Worm (Caenorhabditis elegans) whole organism, young adult: ENCODE measurements around the gene F14D7.18.
"Not testable (repeated sequence)": the region's sequence is repeated elsewhere in the genome, so short reads cannot be mapped to it uniquely, and the experiment has no call there.

Experiments
- B0336.3 ChIP-seq: fragments of 200-800 bp; sonication (Bioruptor generic); IDR thresholded peaks from 2 replicates; pipeline ENCODE4 v1.3.6; 2022; ENCODE audit warnings: missing genetic modification characterization, missing compliant biosample characterization
- C17E4.6 ChIP-seq: fragments of 200-800 bp; sonication (Bioruptor generic); IDR thresholded peaks from 2 replicates; pipeline ENCODE4 v1.3.6; 2022; ENCODE audit warnings: missing genetic modification reagents, missing genetic modification characterization, missing compliant biosample characterization
- D2030.7 ChIP-seq: fragments of 200-800 bp; sonication (Bioruptor generic); IDR thresholded peaks from 2 replicates; pipeline ENCODE4 v1.3.6; 2022; ENCODE audit warnings: missing genetic modification reagents, missing genetic modification characterization, missing compliant biosample characterization
- F10E7.11 ChIP-seq: sonication (generic microtip); optimal IDR thresholded peaks from 2 replicates; lab custom pipeline; 2017; ENCODE audit warnings: mild to moderate bottlenecking, missing genetic modification characterization, moderate library complexity, missing compliant biosample characterization
- K12H6.12 ChIP-seq: fragments of 200-800 bp; sonication (Bioruptor generic); optimal IDR thresholded peaks from 2 replicates; lab custom pipeline; 2018; ENCODE audit warnings: mild to moderate bottlenecking, missing genetic modification characterization, missing compliant biosample characterization
- Y53F4B.3 ChIP-seq: fragments of 200-800 bp; sonication (Bioruptor generic); IDR thresholded peaks from 2 replicates; pipeline ENCODE4 v1.3.6; 2022; ENCODE audit warnings: missing genetic modification reagents, missing genetic modification characterization, missing compliant biosample characterization
- Y79H2A.3 ChIP-seq: fragments of 200-800 bp; sonication (Bioruptor generic); conservative IDR thresholded peaks from 2 replicates; pipeline ENCODE4 v1.3.6; 2022; ENCODE audit warnings: missing genetic modification reagents, missing genetic modification characterization, missing compliant biosample characterization
- ZK185.1 ChIP-seq: sonication (generic microtip); optimal IDR thresholded peaks from 2 replicates; lab custom pipeline; 2016; ENCODE audit warnings: mild to moderate bottlenecking, missing genetic modification characterization, missing compliant biosample characterization; ENCODE audit not compliant: poor library complexity, severe bottlenecking
- akir-1 ChIP-seq: fragments of 200-800 bp; sonication (Bioruptor generic); optimal IDR thresholded peaks from 2 replicates; lab custom pipeline; 2018; ENCODE audit warnings: mild to moderate bottlenecking, missing genetic modification characterization, moderate library complexity, missing compliant biosample characterization
- attf-3 ChIP-seq: fragments of 200-800 bp; sonication (Bioruptor generic); conservative IDR thresholded peaks from 2 replicates; pipeline ENCODE4 v1.3.6; 2022; ENCODE audit warnings: missing genetic modification reagents, missing genetic modification characterization, missing compliant biosample characterization
- ceh-91 ChIP-seq: fragments of 200-800 bp; sonication (Bioruptor generic); IDR thresholded peaks from 2 replicates; pipeline ENCODE4 v1.3.6; 2022; ENCODE audit warnings: missing genetic modification reagents, missing genetic modification characterization, missing compliant biosample characterization
- dpl-1 ChIP-seq: fragments of 150-350 bp; optimal IDR thresholded peaks from 2 replicates; lab custom pipeline; 2014; ENCODE audit warnings: missing biosample characterization, missing genetic modification reagents, missing genetic modification characterization
- efl-1 ChIP-seq: fragments of 150-350 bp; optimal IDR thresholded peaks from 2 replicates; lab custom pipeline; 2014; ENCODE audit warnings: missing biosample characterization, missing genetic modification reagents, missing genetic modification characterization
- fkh-3 ChIP-seq: sonication (generic microtip); optimal IDR thresholded peaks from 2 replicates; lab custom pipeline; 2016; ENCODE audit warnings: mild to moderate bottlenecking, missing genetic modification characterization, missing compliant biosample characterization
- hlh-26 ChIP-seq: fragments of 200-800 bp; sonication (Bioruptor generic); conservative IDR thresholded peaks from 2 replicates; pipeline ENCODE4 v1.3.6; 2022; ENCODE audit warnings: missing genetic modification reagents, missing genetic modification characterization, missing compliant biosample characterization
- let-607 ChIP-seq, 2 experiments: fragments of 200-800 bp in 1 of 2; sonication (Bioruptor generic) in 1 of 2; sonication (generic microtip) in 1 of 2; optimal IDR thresholded peaks; 2 replicates each; lab custom pipeline; 2016 to 2018; ENCODE audit warnings: mild to moderate bottlenecking in 2 of 2, missing compliant biosample characterization in 2 of 2, missing genetic modification characterization in 2 of 2, moderate library complexity in 2 of 2, missing genotype in 1 of 2
- lin-26 ChIP-seq: fragments of 200-800 bp; sonication (Bioruptor generic); IDR thresholded peaks from 2 replicates; pipeline ENCODE4 v1.3.6; 2022; ENCODE audit warnings: missing genetic modification reagents, missing genetic modification characterization, missing compliant biosample characterization
- lin-54 ChIP-seq: fragments of 200-800 bp; sonication (Bioruptor generic); optimal IDR thresholded peaks from 2 replicates; lab custom pipeline; 2018; ENCODE audit warnings: mild to moderate bottlenecking, missing genetic modification characterization, missing compliant biosample characterization
- lsl-1 ChIP-seq: fragments of 200-800 bp; sonication (Bioruptor generic); optimal IDR thresholded peaks from 2 replicates; lab custom pipeline; 2018; ENCODE audit warnings: mild to moderate bottlenecking, missing genetic modification characterization, moderate library complexity, missing compliant biosample characterization
- lsy-27 ChIP-seq: sonication (generic microtip); optimal IDR thresholded peaks from 2 replicates; lab custom pipeline; 2017; ENCODE audit warnings: missing genetic modification characterization, mild to moderate bottlenecking, missing compliant biosample characterization, antibody characterized with exemption, missing genotype, borderline replicate concordance; ENCODE audit not compliant: insufficient read depth
- madf-10 ChIP-seq: sonication (generic microtip); optimal IDR thresholded peaks from 2 replicates; lab custom pipeline; 2016; ENCODE audit warnings: mild to moderate bottlenecking, missing genetic modification characterization, missing compliant biosample characterization
- mxl-1 ChIP-seq: sonication (generic microtip); optimal IDR thresholded peaks from 2 replicates; lab custom pipeline; 2016; ENCODE audit warnings: missing genetic modification characterization, missing compliant biosample characterization
- nfya-2 ChIP-seq: fragments of 200-800 bp; sonication (Bioruptor generic); IDR thresholded peaks from 2 replicates; pipeline ENCODE4 v1.3.6; 2022; ENCODE audit warnings: missing genetic modification reagents, missing genetic modification characterization, missing compliant biosample characterization
- nhr-80 ChIP-seq: sonication (generic microtip); optimal IDR thresholded peaks from 2 replicates; lab custom pipeline; 2016; ENCODE audit warnings: missing genetic modification characterization, missing compliant biosample characterization
- pha-4 ChIP-seq: fragments of 150-350 bp; sonication (generic microtip); optimal IDR thresholded peaks from 2 replicates; lab custom pipeline; 2014; ENCODE audit warnings: missing biosample characterization, missing genetic modification reagents, missing genetic modification characterization
- sea-2 ChIP-seq: fragments of 200-800 bp; sonication (Bioruptor generic); IDR thresholded peaks from 2 replicates; pipeline ENCODE4 v1.3.6; 2022; ENCODE audit warnings: missing genetic modification characterization, missing compliant biosample characterization
- snpc-1.1 ChIP-seq: sonication (generic microtip); optimal IDR thresholded peaks from 2 replicates; lab custom pipeline; 2017; ENCODE audit warnings: missing genetic modification characterization, mild to moderate bottlenecking, missing compliant biosample characterization, antibody characterized with exemption, moderate library complexity, missing genotype, missing genetic modification reagents; ENCODE audit not compliant: insufficient read depth
- tbp1 ChIP-seq: fragments of 200-800 bp; sonication (Bioruptor generic); optimal IDR thresholded peaks from 2 replicates; lab custom pipeline; 2018; ENCODE audit warnings: mild to moderate bottlenecking, missing genetic modification characterization, missing compliant biosample characterization
- ztf-18 ChIP-seq: sonication (generic microtip); optimal IDR thresholded peaks from 2 replicates; lab custom pipeline; 2016; ENCODE audit warnings: missing genotype, mild to moderate bottlenecking, missing genetic modification characterization, missing compliant biosample characterization
- ztf-28 ChIP-seq: fragments of 200-800 bp; sonication (Bioruptor generic); IDR thresholded peaks from 2 replicates; pipeline ENCODE4 v1.3.6; 2022; ENCODE audit warnings: missing genetic modification reagents, missing genetic modification characterization, missing compliant biosample characterization

The F14D7.18 gene

ce11 chrV:14314236-14314635 lies 23.7 kb upstream of the F14D7.18 start, which contains the start of gene F47B8.1:
Gene F47B8.1 (minus strand): TSS chrV:14314336.
- no peak for TF ChIP-seq nfya-2 (GFP tag; lab: Robert Waterston, UW)
- TF ChIP-seq lsy-27 (tag; lab: Kevin White, UChicago): no peak
- no peak for TF ChIP-seq fkh-3 (tag; lab: Kevin White, UChicago)

DNA sequence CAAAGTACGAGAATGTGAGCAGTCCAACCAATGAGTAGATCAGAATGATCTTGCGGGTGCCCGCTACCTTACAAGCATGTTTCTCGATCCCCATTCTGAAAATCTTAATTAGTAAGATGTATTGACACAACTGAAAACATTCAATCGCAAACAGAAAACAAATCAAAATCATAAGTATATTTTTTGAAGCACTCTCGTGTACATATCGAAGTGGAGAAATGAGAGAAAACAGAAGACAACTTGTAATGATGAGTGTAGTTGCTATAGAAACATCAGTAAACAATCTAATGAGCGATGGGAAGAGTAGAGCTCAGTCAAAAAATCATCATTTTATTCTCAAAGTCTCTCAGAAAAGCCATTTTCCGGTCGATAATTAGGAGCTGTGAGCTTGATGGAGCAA lies 22.2 kb upstream of the F14D7.18 start, which contains the start of gene F14D7.8:
Gene F14D7.8, minus strand, starts transcription at position 101 of the 400 bp plus-strand sequence.
- TF ChIP-seq tbp1 (GFP tag; lab: Kevin White, UChicago) (no peak), dpl-1 (GFP tag; lab: Kevin White, UChicago) (no peak), F10E7.11 (no peak), ztf-18 (no peak), ZK185.1 (tag; lab: Kevin White, UChicago) (no peak), D2030.7 (GFP tag; lab: Robert Waterston, UW) (no peak), C17E4.6 (no peak), ztf-28 (GFP tag; lab: Robert Waterston, UW) (no peak), K12H6.12 (tag; lab: Kevin White, UChicago) (no peak), mxl-1 (tag; lab: Kevin White, UChicago) (no peak), Y79H2A.3 (GFP tag; lab: Robert Waterston, UW) (no peak), lin-26 (GFP tag; lab: Robert Waterston, UW) (no peak), sea-2 (GFP tag; lab: Robert Waterston, UW) (no peak), B0336.3 (GFP tag; lab: Robert Waterston, UW) (no peak), Y53F4B.3 (GFP tag; lab: Robert Waterston, UW) (no peak), let-607 (tag; optimal IDR thresholded peaks at IDR 0.05; lab: Kevin White, UChicago) (no peak), madf-10 (tag; lab: Kevin White, UChicago) (no peak), lin-54 (GFP tag; lab: Kevin White, UChicago) (no peak), nhr-80 (tag; lab: Kevin White, UChicago) (no peak), lsl-1 (GFP tag; lab: Kevin White, UChicago) (no peak)

ce11 chrV:14311115-14311514 lies 20.6 kb upstream of the F14D7.18 start, which contains the start of gene ddn-3:
Gene ddn-3 (minus strand): TSS chrV:14311215.
- TF ChIP-seq efl-1 (no peak), ceh-91 (GFP tag; lab: Robert Waterston, UW) (no peak)
- TF ChIP-seq, all 124 proteins: peak for 0

DNA sequence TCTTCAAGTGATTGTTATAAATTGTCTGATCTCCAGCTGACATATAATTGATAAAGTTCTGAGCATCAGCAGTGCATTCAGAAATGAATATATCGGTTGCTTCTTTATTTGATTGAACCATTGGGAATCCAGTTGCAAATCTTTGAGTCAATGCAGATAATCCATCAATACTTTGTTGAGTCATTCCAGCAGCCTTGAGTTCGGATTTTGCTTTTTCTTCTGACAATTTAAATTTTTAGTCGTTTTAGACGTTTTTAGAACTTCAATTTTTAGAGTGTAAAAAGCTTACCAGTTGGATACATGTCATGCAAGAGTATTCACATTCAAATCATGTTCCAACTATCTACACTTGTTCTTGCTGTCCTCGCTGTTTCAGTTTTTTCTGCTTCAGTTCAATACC lies 19.1 kb upstream of the F14D7.18 start, which contains the start of gene F14D7.14:
Gene F14D7.14, plus strand, starts transcription at position 301 of the 400 bp plus-strand sequence.
- TF ChIP-seq attf-3 (GFP tag; lab: Robert Waterston, UW); hlh-26 (GFP tag; lab: Robert Waterston, UW); snpc-1.1 (tag; lab: Kevin White, UChicago): not testable (repeated sequence)

ce11 chrV:14308164-14308563 lies 17.6 kb upstream of the F14D7.18 start, which contains the start of gene spig-5:
Gene spig-5 (plus strand): TSS chrV:14308464.
- TF ChIP-seq pha-4 (tag; lab: Kevin White, UChicago); let-607 (tag; optimal IDR thresholded peaks at IDR 0.05; lab: Kevin White, UChicago); akir-1 (GFP tag; lab: Kevin White, UChicago): not testable (repeated sequence)
